Worm (Caenorhabditis elegans) whole organism, mixed stage, embryonic: Measurements from ENCODE around the gene F53E10.6.
A peak's percentile ranks its signal among the peaks of the same experiment; 100 is the strongest.
"Not testable (repeated sequence)": the region's sequence is repeated elsewhere in the genome, so short reads cannot be mapped to it uniquely, and the experiment has no call there.

Source experiments
- M03D4.4 ChIP-seq: sonication (generic microtip); optimal IDR thresholded peaks from 2 replicates; lab custom pipeline; 2017; ENCODE audit warnings: mild to moderate bottlenecking, missing genetic modification characterization, missing compliant biosample characterization
- bed-3 ChIP-seq: fragments of 200-800 bp; sonication (Bioruptor generic); optimal IDR thresholded peaks from 3 replicates; lab custom pipeline; 2018; ENCODE audit warnings: mild to moderate bottlenecking, missing genetic modification characterization, moderate library complexity, missing compliant biosample characterization
- blmp-1 ChIP-seq: fragments of 150-350 bp; optimal IDR thresholded peaks from 2 replicates; lab custom pipeline; 2014; ENCODE audit warnings: missing biosample characterization, missing genetic modification characterization
- ceh-39 ChIP-seq: fragments of 150-350 bp; optimal IDR thresholded peaks from 2 replicates; lab custom pipeline; 2014; ENCODE audit warnings: missing biosample characterization, missing genetic modification characterization
- ceh-43 ChIP-seq: fragments of 200-800 bp; sonication (Bioruptor generic); optimal IDR thresholded peaks from 2 replicates; lab custom pipeline; 2018; ENCODE audit warnings: mild to moderate bottlenecking, missing genetic modification characterization, moderate library complexity, missing compliant biosample characterization
- ceh-83 ChIP-seq: fragments of 200-800 bp; sonication (Bioruptor generic); optimal IDR thresholded peaks from 2 replicates; lab custom pipeline; 2018; ENCODE audit warnings: mild to moderate bottlenecking, missing genetic modification characterization, missing compliant biosample characterization
- ces-1 ChIP-seq: fragments of 150-350 bp; optimal IDR thresholded peaks from 2 replicates; lab custom pipeline; 2014; ENCODE audit warnings: missing biosample characterization, missing genetic modification reagents, missing genetic modification characterization
- cnd-1 ChIP-seq: fragments of 200-800 bp; sonication (Bioruptor generic); optimal IDR thresholded peaks from 2 replicates; lab custom pipeline; 2018; ENCODE audit warnings: mild to moderate bottlenecking, missing genetic modification characterization, missing compliant biosample characterization
- drap-1 ChIP-seq: fragments of 200-800 bp; sonication (Bioruptor generic); optimal IDR thresholded peaks from 3 replicates; lab custom pipeline; 2018; ENCODE audit warnings: mild to moderate bottlenecking, missing genetic modification characterization, missing compliant biosample characterization
- elt-1 ChIP-seq: sonication (generic microtip); optimal IDR thresholded peaks from 2 replicates; lab custom pipeline; 2017; ENCODE audit warnings: missing genetic modification characterization, mild to moderate bottlenecking, missing compliant biosample characterization, antibody characterized with exemption, moderate library complexity, borderline replicate concordance; ENCODE audit not compliant: insufficient read depth
- elt-3 ChIP-seq: fragments of 150-350 bp; optimal IDR thresholded peaks from 2 replicates; lab custom pipeline; 2014; ENCODE audit warnings: missing biosample characterization, missing genetic modification characterization
- flh-1 ChIP-seq: fragments of 200-800 bp; sonication (Bioruptor generic); optimal IDR thresholded peaks from 2 replicates; lab custom pipeline; 2018; ENCODE audit warnings: mild to moderate bottlenecking, missing genetic modification characterization, moderate library complexity, missing compliant biosample characterization
- ham-2 ChIP-seq: fragments of 200-800 bp; sonication (Bioruptor generic); optimal IDR thresholded peaks from 2 replicates; lab custom pipeline; 2018; ENCODE audit warnings: mild to moderate bottlenecking, missing genetic modification characterization, missing compliant biosample characterization
- hlh-1 ChIP-seq: fragments of 150-350 bp; optimal IDR thresholded peaks from 2 replicates; lab custom pipeline; 2014; ENCODE audit warnings: missing biosample characterization, missing genetic modification reagents, missing genetic modification characterization
- lin-13 ChIP-seq: fragments of 150-350 bp; optimal IDR thresholded peaks from 2 replicates; lab custom pipeline; 2014; ENCODE audit warnings: missing biosample characterization, missing genetic modification characterization
- lin-32 ChIP-seq: fragments of 200-800 bp; sonication (Bioruptor generic); optimal IDR thresholded peaks from 2 replicates; lab custom pipeline; 2018; ENCODE audit warnings: mild to moderate bottlenecking, missing genetic modification characterization, missing compliant biosample characterization
- lsy-2 ChIP-seq: fragments of 150-350 bp; optimal IDR thresholded peaks from 2 replicates; lab custom pipeline; 2014; ENCODE audit warnings: missing biosample characterization, missing genetic modification characterization
- mab-5 ChIP-seq: fragments of 150-350 bp; optimal IDR thresholded peaks from 2 replicates; lab custom pipeline; 2014; ENCODE audit warnings: missing biosample characterization, missing genetic modification characterization
- mep-1 ChIP-seq: fragments of 150-350 bp; optimal IDR thresholded peaks from 2 replicates; lab custom pipeline; 2017; ENCODE audit warnings: missing biosample characterization, missing genetic modification reagents, missing genetic modification characterization, inconsistent platforms
- mls-2 ChIP-seq: sonication (generic microtip); optimal IDR thresholded peaks from 2 replicates; lab custom pipeline; 2016; ENCODE audit warnings: mild to moderate bottlenecking, missing genetic modification characterization, moderate library complexity, missing compliant biosample characterization
- nhr-12 ChIP-seq: fragments of 150-350 bp; optimal IDR thresholded peaks from 2 replicates; lab custom pipeline; 2014; ENCODE audit warnings: missing biosample characterization, missing genetic modification characterization
- nhr-2 ChIP-seq: fragments of 150-350 bp; optimal IDR thresholded peaks from 2 replicates; lab custom pipeline; 2014; ENCODE audit warnings: missing biosample characterization, missing genetic modification characterization
- nhr-237 ChIP-seq: fragments of 150-350 bp; optimal IDR thresholded peaks from 2 replicates; lab custom pipeline; 2014; ENCODE audit warnings: missing biosample characterization, missing genetic modification characterization
- nhr-28 ChIP-seq: fragments of 150-350 bp; optimal IDR thresholded peaks from 2 replicates; lab custom pipeline; 2014; ENCODE audit warnings: missing biosample characterization, missing genetic modification characterization
- nhr-76 ChIP-seq: sonication (generic microtip); optimal IDR thresholded peaks from 2 replicates; lab custom pipeline; 2017; ENCODE audit warnings: missing biosample characterization, missing genetic modification characterization
- pha-4 ChIP-seq: fragments of 150-350 bp; optimal IDR thresholded peaks from 2 replicates; lab custom pipeline; 2018; ENCODE audit warnings: missing biosample characterization, missing genetic modification reagents, missing genetic modification characterization
- sem-2 ChIP-seq: fragments of 200-800 bp; sonication (Bioruptor generic); optimal IDR thresholded peaks from 2 replicates; lab custom pipeline; 2018; ENCODE audit warnings: mild to moderate bottlenecking, missing genetic modification characterization, missing compliant biosample characterization
- snpc-4 ChIP-seq: fragments of 150-350 bp; optimal IDR thresholded peaks from 2 replicates; lab custom pipeline; 2014; ENCODE audit warnings: missing biosample characterization, missing genetic modification characterization
- sptf-1 ChIP-seq: sonication (generic microtip); optimal IDR thresholded peaks from 2 replicates; lab custom pipeline; 2017; ENCODE audit warnings: mild to moderate bottlenecking, missing genetic modification characterization, moderate library complexity, missing compliant biosample characterization
- tbx-8 ChIP-seq: fragments of 200-800 bp; sonication (Bioruptor generic); optimal IDR thresholded peaks from 2 replicates; lab custom pipeline; 2018; ENCODE audit warnings: mild to moderate bottlenecking, missing genetic modification characterization, moderate library complexity, missing compliant biosample characterization
- unc-120 ChIP-seq: sonication (generic microtip); optimal IDR thresholded peaks from 2 replicates; lab custom pipeline; 2017; ENCODE audit warnings: missing genetic modification characterization, missing compliant biosample characterization; ENCODE audit not compliant: poor library complexity, severe bottlenecking
- unc-39 ChIP-seq: fragments of 150-350 bp; optimal IDR thresholded peaks from 2 replicates; lab custom pipeline; 2014; ENCODE audit warnings: missing biosample characterization, missing genetic modification characterization
- unc-62 ChIP-seq: fragments of 150-350 bp; optimal IDR thresholded peaks from 2 replicates; lab custom pipeline; 2014; ENCODE audit warnings: missing biosample characterization, missing genetic modification reagents, missing genetic modification characterization
- zip-8 ChIP-seq: fragments of 150-350 bp; optimal IDR thresholded peaks from 2 replicates; lab custom pipeline; 2014; ENCODE audit warnings: missing biosample characterization, missing genetic modification characterization
- ztf-11 ChIP-seq: fragments of 150-350 bp; optimal IDR thresholded peaks from 2 replicates; lab custom pipeline; 2014; ENCODE audit warnings: missing biosample characterization, missing genetic modification characterization

The F53E10.6 gene

ce11 chrV:2638545-2638944, 35.7 kb upstream of the F53E10.6 start, which contains the start of gene W02H5.19:
TSS of gene W02H5.19 (plus strand) at chrV:2638890.
- TF ChIP-seq flh-1 (no peak), ceh-39 (tag; lab: Kevin White, UChicago) (no peak), elt-1 (tag; lab: Kevin White, UChicago) (no peak), ham-2 (GFP tag; lab: Kevin White, UChicago) (no peak), ceh-43 (no peak), ztf-11 (no peak), M03D4.4 (no peak), mls-2 (tag; lab: Kevin White, UChicago) (peak; percentile 36), cnd-1 (tag; lab: Kevin White, UChicago) (peak; percentile 2), hlh-1 (tag; lab: Kevin White, UChicago) (no peak), drap-1 (GFP tag; lab: Kevin White, UChicago) (no peak), nhr-237 (tag; lab: Kevin White, UChicago) (peak; percentile 46), nhr-12 (tag; lab: Kevin White, UChicago) (no peak), unc-120 (tag; lab: Kevin White, UChicago) (no peak), ceh-83 (GFP tag; lab: Kevin White, UChicago) (no peak), tbx-8 (no peak), nhr-76 (tag; lab: Kevin White, UChicago) (no peak), unc-39 (tag; lab: Kevin White, UChicago) (no peak), nhr-28 (tag; lab: Kevin White, UChicago) (no peak), pha-4 (tag; lab: Kevin White, UChicago) (peak; percentile 39), nhr-2 (tag; lab: Kevin White, UChicago) (no peak), sptf-1 (peak; percentile 44), unc-62 (GFP tag; lab: Kevin White, UChicago) (no peak), sem-2 (GFP tag; lab: Kevin White, UChicago) (no peak), blmp-1 (tag; lab: Kevin White, UChicago) (no peak), elt-3 (tag; lab: Kevin White, UChicago) (no peak), bed-3 (no peak), snpc-4 (tag; lab: Kevin White, UChicago) (no peak), mab-5 (no peak), mep-1 (tag; lab: Kevin White, UChicago) (peak; percentile 36), lsy-2 (tag; lab: Kevin White, UChicago) (no peak), lin-13 (peak; percentile 6), lin-32 (GFP tag; lab: Kevin White, UChicago) (no peak), ces-1 (GFP tag; lab: Kevin White, UChicago) (peak; percentile 26), zip-8 (tag; lab: Kevin White, UChicago) (no peak)

ce11 chrV:2625360-2625759, 22.5 kb upstream of the F53E10.6 start, which contains the start of gene sknr-1:
TSS of gene sknr-1 (minus strand) at chrV:2625460.
- not testable (repeated sequence) for TF ChIP-seq mab-5, bed-3, ceh-43

ce11 chrV:2623765-2624164, 20.9 kb upstream of the F53E10.6 start:
- TF ChIP-seq mls-2 (tag; lab: Kevin White, UChicago) (peak; percentile 3), lin-32 (GFP tag; lab: Kevin White, UChicago) (peak; percentile 45), ces-1 (GFP tag; lab: Kevin White, UChicago) (no peak), M03D4.4 (peak; percentile 32), drap-1 (GFP tag; lab: Kevin White, UChicago) (no peak)

- TF ChIP-seq ces-1 (GFP tag; lab: Kevin White, UChicago) (no peak), nhr-28 (tag; lab: Kevin White, UChicago) (no peak), drap-1 (GFP tag; lab: Kevin White, UChicago) (no peak), ceh-83 (GFP tag; lab: Kevin White, UChicago) (no peak), unc-39 (tag; lab: Kevin White, UChicago) (no peak), ceh-43 (no peak), lin-32 (GFP tag; lab: Kevin White, UChicago) (no peak), mep-1 (tag; lab: Kevin White, UChicago) (no peak), bed-3 (no peak), nhr-237 (tag; lab: Kevin White, UChicago) (no peak), tbx-8 (no peak), ham-2 (GFP tag; lab: Kevin White, UChicago) (no peak), sptf-1 (no peak), mls-2 (tag; lab: Kevin White, UChicago) (no peak), hlh-1 (tag; lab: Kevin White, UChicago) (no peak), zip-8 (tag; lab: Kevin White, UChicago) (no peak), cnd-1 (tag; lab: Kevin White, UChicago) (no peak), snpc-4 (tag; lab: Kevin White, UChicago) (no peak)
Measured at ce11 chrV:2621879-2622278, 19.0 kb upstream of the F53E10.6 start, which contains the start of gene srh-271. TSS of gene srh-271 (minus strand) at chrV:2621979.
